Fruit fly (Drosophila melanogaster): ENCODE data around the gene CG43446.

CG43446 gene

DNA sequence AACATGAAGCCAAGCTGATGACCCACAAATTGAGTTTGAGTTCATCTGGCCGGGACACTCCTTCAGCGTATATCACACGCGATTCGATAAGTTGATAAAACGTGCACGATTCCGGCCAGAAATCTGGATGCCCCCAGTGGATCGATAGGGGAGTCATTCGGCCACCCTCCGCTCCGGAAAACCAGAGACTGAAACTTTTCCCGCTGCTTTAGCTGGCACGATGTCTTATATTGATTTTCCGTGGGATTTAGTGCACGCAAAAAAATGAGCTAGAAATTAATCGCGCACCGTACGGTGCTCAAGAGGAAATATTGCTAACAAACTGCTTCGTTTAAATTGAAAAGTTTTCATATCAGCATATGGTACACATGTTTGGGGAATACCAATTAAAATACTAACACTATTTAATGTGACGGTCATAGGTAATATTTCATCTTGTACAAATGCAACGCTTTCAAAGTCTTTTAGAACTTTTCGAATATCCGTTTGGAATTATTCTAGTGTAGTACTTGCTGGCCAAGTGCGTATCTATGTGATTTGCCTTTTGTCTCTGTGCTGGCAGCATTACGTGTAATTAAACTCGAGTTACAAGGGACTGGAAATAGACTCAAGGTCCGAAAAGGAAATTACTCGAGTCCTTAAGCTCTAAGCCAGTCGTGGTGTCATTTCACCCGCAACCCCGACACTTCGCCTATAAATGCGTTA is 31.7 kb downstream of the CG43446 start:
- TF ChIP-seq Hr83 (GFP tag; optimal IDR thresholded peaks at IDR 0.05; ENCODE audit: poor library complexity, severe bottlenecking) = no peak
- no peak for TF ChIP-seq GATAd (GFP tag; optimal IDR thresholded peaks at IDR 0.05)
- no peak for TF ChIP-seq pan (optimal IDR thresholded peaks at IDR 0.05)
- no peak for TF ChIP-seq dl (GFP tag; optimal IDR thresholded peaks at IDR 0.05; ENCODE audit: insufficient read depth in 1 of 2, partially characterized antibody in 2 of 2)
- TF ChIP-seq fru (GFP tag; optimal IDR thresholded peaks at IDR 0.05) = no peak
- TF ChIP-seq CG32264 (GFP tag; optimal IDR thresholded peaks at IDR 0.05) = no peak
- no peak for TF ChIP-seq Dif (GFP tag; optimal IDR thresholded peaks at IDR 0.05; ENCODE audit: partially characterized antibody)
- no peak for TF ChIP-seq Jra (GFP tag; optimal IDR thresholded peaks at IDR 0.05)
- TF ChIP-seq tai (GFP tag; optimal IDR thresholded peaks at IDR 0.05) = no peak
- no peak for TF ChIP-seq lola (GFP tag; optimal IDR thresholded peaks at IDR 0.05)
- TF ChIP-seq foxo (GFP tag; optimal IDR thresholded peaks at IDR 0.05) = no peak
- TF ChIP-seq sage (GFP tag; optimal IDR thresholded peaks at IDR 0.05) = no peak
- no peak for TF ChIP-seq brk (GFP tag; optimal IDR thresholded peaks at IDR 0.05)
- TF ChIP-seq psq (GFP tag; optimal IDR thresholded peaks at IDR 0.05) = no peak

DNA sequence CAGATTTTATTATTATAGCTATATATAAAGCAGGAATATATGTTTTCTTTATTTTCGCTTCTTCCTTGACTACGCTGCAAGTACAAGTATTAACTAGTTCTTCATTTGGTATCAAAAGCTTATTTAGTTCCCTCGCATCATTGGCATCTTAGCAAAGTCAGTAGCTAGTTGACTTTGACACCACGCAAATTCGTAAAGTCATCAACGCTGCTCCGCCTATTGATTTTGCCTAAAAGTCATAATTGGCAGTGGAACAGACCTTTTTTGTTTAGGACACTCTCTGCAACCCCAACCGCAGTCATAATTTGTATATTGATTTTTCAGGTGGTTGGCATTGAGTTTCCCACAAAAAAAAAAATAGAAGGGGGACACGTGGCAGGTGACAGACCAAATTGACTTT is 32.6 kb downstream of the CG43446 start:
- TF ChIP-seq Hr78 (GFP tag; optimal IDR thresholded peaks at IDR 0.05) (no peak), tai (GFP tag; optimal IDR thresholded peaks at IDR 0.05) (peak; percentile 10)

DNA sequence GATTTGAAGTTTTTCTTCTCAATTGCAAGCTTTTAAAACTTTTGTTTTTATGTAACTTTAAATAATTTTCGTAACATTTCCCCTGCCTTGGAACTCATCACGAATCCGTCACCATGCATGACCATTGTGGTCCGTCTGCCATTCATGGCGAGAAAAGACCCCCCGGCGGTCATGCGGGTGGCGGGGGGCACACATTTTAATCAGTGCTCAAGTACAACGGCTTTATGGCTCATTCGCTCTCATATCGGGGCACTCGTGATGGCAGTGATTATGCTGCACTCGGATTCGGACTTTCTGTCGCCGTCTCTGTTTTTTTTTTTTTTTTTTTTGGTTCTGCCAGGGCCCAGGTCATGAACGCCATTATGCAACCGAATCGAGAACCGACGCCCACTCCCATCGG is 33.2 kb downstream of the CG43446 start:
- TF ChIP-seq Rel (GFP tag; optimal IDR thresholded peaks at IDR 0.05) (no peak), Rel (tag; optimal IDR thresholded peaks at IDR 0.05) (peak; percentile 19), dl (GFP tag; optimal IDR thresholded peaks at IDR 0.05; ENCODE audit: insufficient read depth in 1 of 2, partially characterized antibody in 2 of 2) (no peak)

DNA sequence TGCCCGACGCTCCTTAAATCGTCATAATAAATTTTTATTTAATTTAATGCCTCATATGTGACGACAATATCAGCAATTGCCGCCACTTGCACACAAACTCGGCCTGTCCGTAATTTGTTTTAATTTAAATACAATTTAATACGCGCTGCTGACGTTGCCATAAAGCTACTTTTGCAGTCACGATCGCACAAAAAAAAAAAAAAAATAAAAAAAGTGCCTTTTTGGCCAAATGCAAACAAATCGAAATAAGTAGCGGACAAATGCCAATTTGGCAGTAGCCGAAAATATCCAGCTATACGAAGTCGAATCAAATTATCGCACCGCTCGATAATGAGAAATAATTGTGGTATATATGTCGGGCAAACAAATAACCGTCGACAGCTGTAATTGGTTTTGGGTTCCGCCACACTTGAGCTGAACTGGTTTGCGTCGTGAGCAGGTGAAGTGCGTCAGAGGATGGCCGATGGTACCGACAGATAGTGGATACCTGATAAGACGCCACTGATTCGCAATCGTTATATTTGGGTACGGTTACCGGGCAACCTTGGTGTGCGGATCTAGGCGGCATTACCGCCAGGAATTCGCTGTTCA is 35.2 kb downstream of the CG43446 start:
- TF ChIP-seq psq (GFP tag; optimal IDR thresholded peaks at IDR 0.05) (no peak), Rel (GFP tag; optimal IDR thresholded peaks at IDR 0.05) (peak; percentile 4), Rel (tag; optimal IDR thresholded peaks at IDR 0.05) (no peak), CrebA (GFP tag; optimal IDR thresholded peaks at IDR 0.05; ENCODE audit: borderline replicate concordance) (peak; percentile 30), Sp1 (GFP tag; optimal IDR thresholded peaks at IDR 0.05) (no peak), h (GFP tag; optimal IDR thresholded peaks at IDR 0.05) (peak; percentile 11), lola (GFP tag; optimal IDR thresholded peaks at IDR 0.05) (no peak), Hr78 (GFP tag; optimal IDR thresholded peaks at IDR 0.05) (no peak), CG32264 (GFP tag; optimal IDR thresholded peaks at IDR 0.05) (no peak), foxo (GFP tag; optimal IDR thresholded peaks at IDR 0.05) (no peak), brk (GFP tag; optimal IDR thresholded peaks at IDR 0.05) (no peak), Myc (optimal IDR thresholded peaks at IDR 0.05) (no peak), br (GFP tag; optimal IDR thresholded peaks at IDR 0.05) (peak; percentile 4)

DNA sequence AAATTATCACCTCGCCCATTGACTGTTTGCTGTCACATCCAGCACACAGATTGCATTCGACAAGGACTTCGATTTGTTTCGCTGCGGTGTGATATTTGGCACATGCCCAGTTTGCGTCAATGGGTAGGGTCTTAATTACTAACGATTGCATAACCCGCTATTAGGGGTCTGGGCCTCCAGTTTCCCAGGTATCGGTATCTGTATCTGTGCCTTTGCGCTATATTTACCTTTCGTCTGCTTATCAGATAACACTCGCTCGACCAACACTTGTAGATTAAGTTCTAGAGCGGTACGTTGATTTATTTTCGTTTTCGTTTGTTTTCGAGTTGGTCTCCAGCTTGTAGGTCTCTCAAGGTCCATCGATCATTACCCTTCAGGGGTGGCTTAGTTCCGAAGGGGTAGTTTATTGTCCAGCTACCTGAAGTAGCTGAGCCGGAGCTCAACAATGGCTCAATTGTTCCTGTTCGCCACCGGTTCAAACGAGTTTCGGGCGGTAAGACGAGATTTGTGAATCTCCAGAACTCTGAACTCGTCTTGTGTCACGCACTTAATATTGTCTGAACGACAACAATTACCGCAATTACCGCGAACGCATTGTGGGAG is 36.3 kb downstream of the CG43446 start:
- TF ChIP-seq Hr83 (GFP tag; optimal IDR thresholded peaks at IDR 0.05; ENCODE audit: poor library complexity, severe bottlenecking) (no peak), h (GFP tag; optimal IDR thresholded peaks at IDR 0.05) (no peak), Mio (GFP tag; optimal IDR thresholded peaks at IDR 0.05) (no peak), N (GFP tag; optimal IDR thresholded peaks at IDR 0.05) (no peak), jim (GFP tag; optimal IDR thresholded peaks at IDR 0.05) (no peak), usp (GFP tag; optimal IDR thresholded peaks at IDR 0.05) (no peak), psq (GFP tag; optimal IDR thresholded peaks at IDR 0.05) (no peak), CG32264 (GFP tag; optimal IDR thresholded peaks at IDR 0.05) (no peak), br (GFP tag; optimal IDR thresholded peaks at IDR 0.05) (no peak), brk (GFP tag; optimal IDR thresholded peaks at IDR 0.05) (no peak), Hnf4 (GFP tag; optimal IDR thresholded peaks at IDR 0.05) (no peak), CrebA (GFP tag; optimal IDR thresholded peaks at IDR 0.05; ENCODE audit: borderline replicate concordance) (no peak), Rel (GFP tag; optimal IDR thresholded peaks at IDR 0.05) (no peak), Rel (tag; optimal IDR thresholded peaks at IDR 0.05) (no peak), GATAd (GFP tag; optimal IDR thresholded peaks at IDR 0.05) (no peak), Dif (GFP tag; optimal IDR thresholded peaks at IDR 0.05; ENCODE audit: partially characterized antibody) (no peak), CG9705 (GFP tag; optimal IDR thresholded peaks at IDR 0.05) (no peak), Abd-B (GFP tag; optimal IDR thresholded peaks at IDR 0.05) (no peak)

Data from whole organism, wandering third instar larva.